Fruit fly (Drosophila melanogaster): ENCODE data around the gene lin-28.
A peak's percentile ranks its signal among the peaks of the same experiment; 100 is the strongest.

- no peak for TF ChIP-seq psq (optimal IDR thresholded peaks at IDR 0.05)
- no peak for TF ChIP-seq usp (GFP tag; optimal IDR thresholded peaks at IDR 0.05)
- TF ChIP-seq CG8478 (optimal IDR thresholded peaks at IDR 0.05), result no peak
- peak in 1 of 2 experiments; percentile 50 for TF ChIP-seq EcR (GFP tag; optimal IDR thresholded peaks at IDR 0.05)
- no peak for TF ChIP-seq Dll (optimal IDR thresholded peaks at IDR 0.05)
These were observed 15.0 kb upstream of the lin-28 start for dm6 chr3L:5639474-5639873.

Data from whole organism.